Fruit fly (Drosophila melanogaster): Measurements from ENCODE around the gene CG42724.
A peak's percentile ranks its signal among the peaks of the same experiment; 100 is the strongest.

Gene CG42724

dm6 chr3R:6383466-6383769, 15.3 kb upstream of the CG42724 start:
- TF ChIP-seq dac (GFP tag; optimal IDR thresholded peaks at IDR 0.05) (no peak), Eip75B (GFP tag; optimal IDR thresholded peaks at IDR 0.05) (no peak), Eip93F (GFP tag; optimal IDR thresholded peaks at IDR 0.05) (no peak)

dm6 chr3R:6382733-6383465, 14.8 kb upstream of the CG42724 start, which contains the start of gene gzl:
TSS of gene gzl (plus strand) at chr3R:6382914.
- TF ChIP-seq CG6163 (GFP tag; IDR thresholded peaks at IDR 0.05) = no peak
- peak; percentile 13 for TF ChIP-seq Sox14 (GFP tag; optimal IDR thresholded peaks at IDR 0.05)
- TF ChIP-seq esn (GFP tag; optimal IDR thresholded peaks at IDR 0.05) = peak; percentile 1
- no peak for TF ChIP-seq CG8319 (GFP tag; optimal IDR thresholded peaks at IDR 0.05)
- no peak for TF ChIP-seq salr (GFP tag; optimal IDR thresholded peaks at IDR 0.05)
- TF ChIP-seq ss (GFP tag; optimal IDR thresholded peaks at IDR 0.05) = peak in 1 of 2 experiments; percentile 46
- TF ChIP-seq Smox (GFP tag; optimal IDR thresholded peaks at IDR 0.05) = no peak
- TF ChIP-seq CG15336 (GFP tag; IDR thresholded peaks at IDR 0.05) = no peak
- TF ChIP-seq acj6 (GFP tag; optimal IDR thresholded peaks at IDR 0.05) = no peak
- TF ChIP-seq fkh (GFP tag; optimal IDR thresholded peaks at IDR 0.05) = no peak
- no peak for TF ChIP-seq CG10631 (GFP tag; optimal IDR thresholded peaks at IDR 0.05)

dm6 chr3R:6381784-6382183, 13.7 kb upstream of the CG42724 start:
- no peak for TF ChIP-seq Hr39 (GFP tag; optimal IDR thresholded peaks at IDR 0.05)
- TF ChIP-seq CG1621 (tag; optimal IDR thresholded peaks at IDR 0.05) = no peak
- no peak for TF ChIP-seq Lpt (GFP tag; optimal IDR thresholded peaks at IDR 0.05)
- TF ChIP-seq pdm3 (GFP tag; optimal IDR thresholded peaks at IDR 0.05) = no peak
- TF ChIP-seq CG11294 (GFP tag; IDR thresholded peaks at IDR 0.05) = no peak
- no peak for TF ChIP-seq CG6808 (GFP tag; optimal IDR thresholded peaks at IDR 0.05)
- TF ChIP-seq Gug (GFP tag; IDR thresholded peaks at IDR 0.05) = no peak
- no peak for TF ChIP-seq fd59A (GFP tag; optimal IDR thresholded peaks at IDR 0.05)
- no peak for TF ChIP-seq Ets21C (GFP tag; optimal IDR thresholded peaks at IDR 0.05)
- no peak for TF ChIP-seq CG32006 (GFP tag; optimal IDR thresholded peaks at IDR 0.05)

dm6 chr3R:6380129-6380528, 12.0 kb upstream of the CG42724 start, which contains the start of the genes CG1024 and TfIIFalpha:
TSS of gene CG1024 (minus strand) at chr3R:6380328.
TSS of gene TfIIFalpha (plus strand) at chr3R:6380467.
- TF ChIP-seq cyc (GFP tag; optimal IDR thresholded peaks at IDR 0.05) = peak; percentile 4
- peak; percentile 22 for TF ChIP-seq CG3032 (tag; optimal IDR thresholded peaks at IDR 0.05)
- TF ChIP-seq Sox14 (GFP tag; optimal IDR thresholded peaks at IDR 0.05) = peak; percentile 10
- TF ChIP-seq CG4318 (GFP tag; optimal IDR thresholded peaks at IDR 0.05) = no peak
- peak; percentile 41 for TF ChIP-seq esn (GFP tag; optimal IDR thresholded peaks at IDR 0.05)

- TF ChIP-seq CG6808 (GFP tag; optimal IDR thresholded peaks at IDR 0.05) (no peak), CG6792 (GFP tag; optimal IDR thresholded peaks at IDR 0.05) (no peak), CG11294 (GFP tag; IDR thresholded peaks at IDR 0.05) (no peak), CG8319 (GFP tag; optimal IDR thresholded peaks at IDR 0.05) (no peak), CG10669 (GFP tag; optimal IDR thresholded peaks at IDR 0.05) (no peak), spab (GFP tag; optimal IDR thresholded peaks at IDR 0.05) (no peak), CG4318 (GFP tag; optimal IDR thresholded peaks at IDR 0.05) (no peak)
Observed at dm6 chr3R:6377497-6377896, 9.4 kb upstream of the CG42724 start, which contains the start of gene CG42537. TSS of gene CG42537 (plus strand) at chr3R:6377797.

dm6 chr3R:6375944-6376343, 7.9 kb upstream of the CG42724 start, which contains the start of gene CRAT:
TSS of gene CRAT (minus strand) at chr3R:6376044.
- no peak for TF ChIP-seq Ets21C (GFP tag; optimal IDR thresholded peaks at IDR 0.05)
- TF ChIP-seq Eip75B (GFP tag; optimal IDR thresholded peaks at IDR 0.05) = no peak
- TF ChIP-seq CG1621 (tag; optimal IDR thresholded peaks at IDR 0.05) = no peak
- TF ChIP-seq CG10669 (GFP tag; optimal IDR thresholded peaks at IDR 0.05) = no peak
- TF ChIP-seq topi (GFP tag; optimal IDR thresholded peaks at IDR 0.05) = no peak
- no peak for TF ChIP-seq eg (GFP tag; IDR thresholded peaks at IDR 0.05)
- TF ChIP-seq CG11902 (GFP tag; optimal IDR thresholded peaks at IDR 0.05) = no peak
- no peak for TF ChIP-seq Eip78C (GFP tag)
- TF ChIP-seq Gug (GFP tag; IDR thresholded peaks at IDR 0.05) = no peak
